Worm (Caenorhabditis elegans) whole organism, dauer: ENCODE results near the gene golg-2.

Experiments
- unc-62 ChIP-seq: sonication (generic microtip); optimal IDR thresholded peaks from 2 replicates; lab custom pipeline; 2017; ENCODE audit warnings: missing biosample characterization, missing genetic modification reagents, missing genetic modification characterization

Gene golg-2

DNA sequence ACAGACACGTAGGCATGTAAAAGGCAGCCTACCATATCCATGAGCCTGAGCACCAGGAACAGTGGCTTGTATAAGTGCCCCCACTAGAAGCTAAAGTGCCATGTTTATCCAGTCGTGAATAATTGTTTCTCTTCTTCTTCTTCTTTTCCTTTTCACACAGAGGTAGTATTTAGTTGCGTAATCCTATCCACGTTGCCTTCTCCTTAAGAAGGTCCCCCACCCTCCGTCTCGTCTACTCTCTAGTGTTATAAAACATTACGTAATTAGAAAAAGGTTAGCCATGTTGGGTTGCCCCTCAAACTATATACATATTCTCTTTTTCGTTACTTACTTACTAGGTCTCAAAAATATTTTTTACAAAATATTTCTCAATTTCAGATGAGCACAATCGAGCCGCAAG is 53.2 kb downstream of the golg-2 start:
- no peak for TF ChIP-seq unc-62 (GFP tag; lab: Kevin White, UChicago)
